Fruit fly (Drosophila melanogaster): ENCODE data around the gene eIF4G1.

DNA sequence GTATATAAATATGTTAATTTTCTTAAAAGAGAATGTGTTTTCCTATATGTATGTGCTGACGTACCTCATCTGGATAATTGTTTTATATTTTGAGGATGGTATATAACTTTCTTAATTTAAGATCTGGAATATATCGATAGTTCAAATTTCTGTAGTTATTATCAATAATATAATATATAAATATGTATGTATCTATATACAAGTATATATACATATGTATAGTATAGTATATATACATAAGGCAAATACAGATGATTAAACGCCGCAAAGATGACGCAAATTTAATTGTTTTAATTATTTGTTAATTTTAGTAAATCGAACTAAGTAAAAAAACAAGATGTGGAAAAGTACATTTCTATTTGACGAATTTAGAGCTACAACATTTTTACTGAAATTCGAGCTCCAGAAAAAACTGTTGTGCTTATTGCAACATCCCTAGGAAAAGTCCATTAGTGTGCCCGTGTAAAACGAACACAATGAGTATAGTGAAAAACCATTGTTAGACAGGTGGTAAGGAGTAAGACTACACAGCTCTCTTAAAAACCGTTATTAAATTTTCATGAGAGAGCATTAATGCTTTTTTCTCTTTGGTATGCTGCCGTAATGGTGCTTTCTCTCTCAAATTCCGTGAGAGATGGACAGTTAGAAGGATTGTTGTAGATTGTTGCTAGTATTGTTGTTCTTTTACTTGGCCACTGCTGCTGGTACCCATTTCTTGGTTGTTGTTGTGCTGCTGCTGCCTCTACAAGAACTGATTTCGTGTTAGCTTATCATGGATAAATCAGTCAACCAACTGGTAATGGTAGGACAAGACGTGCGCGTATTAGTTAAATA, 5.7 kb upstream of the eIF4G1 start, which contains the start of gene mGluR:
- TF ChIP-seq CG8478 (optimal IDR thresholded peaks at IDR 0.05), result no peak
- TF ChIP-seq psq (optimal IDR thresholded peaks at IDR 0.05), result no peak
- no peak for TF ChIP-seq usp (GFP tag; optimal IDR thresholded peaks at IDR 0.05)
- TF ChIP-seq Dll (optimal IDR thresholded peaks at IDR 0.05), result no peak
- TF ChIP-seq pan (optimal IDR thresholded peaks at IDR 0.05), result no peak
- no peak for TF ChIP-seq EcR (GFP tag; optimal IDR thresholded peaks at IDR 0.05)
